Worm (Caenorhabditis elegans): ENCODE results near the gene ptr-24.

The ptr-24 gene

ce11 chrX:13311641-13312423 lies 26.0 kb upstream of the ptr-24 start, which contains the start of gene F46G10.1 (continued):
- TF ChIP-seq spr-3 (GFP tag; optimal IDR thresholded peaks at IDR 0.05) (no peak), lin-29 (GFP tag; IDR thresholded peaks at IDR 0.05) (no peak), zip-2 (tag; optimal IDR thresholded peaks at IDR 0.05) (no peak), dmd-6 (GFP tag; IDR thresholded peaks at IDR 0.05) (peak; percentile 78), Y105C5A.15 (GFP tag; IDR thresholded peaks at IDR 0.05) (no peak), dve-1 (tag; optimal IDR thresholded peaks at IDR 0.05; ENCODE audit: insufficient read depth) (peak; percentile 70), attf-4 (tag; optimal IDR thresholded peaks at IDR 0.05) (no peak), pqm-1 (tag; optimal IDR thresholded peaks at IDR 0.05) (peak; percentile 73), aly-2 (tag; optimal IDR thresholded peaks at IDR 0.05) (no peak), hif-1 (tag; optimal IDR thresholded peaks at IDR 0.05) (no peak), vab-7 (GFP tag; IDR thresholded peaks at IDR 0.05) (no peak), mes-2 (tag; optimal IDR thresholded peaks at IDR 0.05; ENCODE audit: poor library complexity, severe bottlenecking) (no peak), D1046.2 (GFP tag; IDR thresholded peaks at IDR 0.05) (no peak), mxl-3 (GFP tag; optimal IDR thresholded peaks at IDR 0.05) (no peak), nhr-76 (tag; optimal IDR thresholded peaks at IDR 0.05) (no peak), mdl-1 (tag; optimal IDR thresholded peaks at IDR 0.05) (peak in 1 of 2 experiments; percentile 13), egl-27 (tag; optimal IDR thresholded peaks at IDR 0.05) (no peak), nhr-77 (tag; optimal IDR thresholded peaks at IDR 0.05) (peak; percentile 39), daf-16 (GFP tag; optimal IDR thresholded peaks at IDR 0.05) (no peak), daf-16 (tag; optimal IDR thresholded peaks at IDR 0.05) (peak; percentile 93), lin-15B (tag; optimal IDR thresholded peaks at IDR 0.05) (no peak), hmg-1.1 (GFP tag; IDR thresholded peaks at IDR 0.05) (no peak), zip-11 (GFP tag; IDR thresholded peaks at IDR 0.05) (no peak), hlh-30 (tag; optimal IDR thresholded peaks at IDR 0.05; ENCODE audit: insufficient read depth) (peak; percentile 21), unc-62 (GFP tag; optimal IDR thresholded peaks at IDR 0.05 in 1 of 2) (peak in 1 of 2 experiments; percentile 1), unc-62 (tag; optimal IDR thresholded peaks at IDR 0.05) (no peak), nhr-237 (tag; optimal IDR thresholded peaks at IDR 0.05) (no peak), lin-1 (GFP tag; IDR thresholded peaks at IDR 0.05) (no peak), php-3 (GFP tag; IDR thresholded peaks at IDR 0.05) (peak; percentile 28; the same call in 1 of the 2 replicates), ceh-20 (GFP tag; IDR thresholded peaks at IDR 0.05) (no peak), ZK546.5 (tag; optimal IDR thresholded peaks at IDR 0.05) (no peak)

- no peak for TF ChIP-seq dmd-6 (GFP tag; IDR thresholded peaks at IDR 0.05)
- peak; percentile 35 for TF ChIP-seq hlh-11 (tag; optimal IDR thresholded peaks at IDR 0.05)
- no peak for TF ChIP-seq lsy-2 (tag; optimal IDR thresholded peaks at IDR 0.05)
- TF ChIP-seq nhr-28 (tag; optimal IDR thresholded peaks at IDR 0.05): peak; percentile 94
- no peak for TF ChIP-seq vab-7 (GFP tag; IDR thresholded peaks at IDR 0.05)
- TF ChIP-seq mes-2 (tag; optimal IDR thresholded peaks at IDR 0.05; ENCODE audit: poor library complexity, severe bottlenecking): no peak
- TF ChIP-seq mdl-1 (tag; optimal IDR thresholded peaks at IDR 0.05): peak in 1 of 2 experiments; percentile 35
- peak; percentile 5 for TF ChIP-seq mep-1 (tag; optimal IDR thresholded peaks at IDR 0.05)
- TF ChIP-seq hlh-30 (tag; optimal IDR thresholded peaks at IDR 0.05; ENCODE audit: insufficient read depth): peak; percentile 72
- TF ChIP-seq unc-62 (GFP tag; optimal IDR thresholded peaks at IDR 0.05 in 1 of 2): peak in 1 of 2 experiments; percentile 54
- TF ChIP-seq unc-62 (tag; optimal IDR thresholded peaks at IDR 0.05): no peak
Observed at ce11 chrX:13315093-13315492, 22.7 kb upstream of the ptr-24 start.

- no peak for TF ChIP-seq mxl-3 (GFP tag; optimal IDR thresholded peaks at IDR 0.05)
- TF ChIP-seq nhr-11 (tag; optimal IDR thresholded peaks at IDR 0.05): peak; percentile 33
- peak in 1 of 2 experiments; percentile 45 for TF ChIP-seq daf-16 (GFP tag; optimal IDR thresholded peaks at IDR 0.05)
- no peak for TF ChIP-seq daf-16 (tag; optimal IDR thresholded peaks at IDR 0.05)
Observed at ce11 chrX:13317532-13317931, 20.3 kb upstream of the ptr-24 start.
